Worm (Caenorhabditis elegans) whole organism, L3 larva: ENCODE results near the gene pes-5.
A peak's percentile ranks its signal among the peaks of the same experiment; 100 is the strongest.

Experiments used
- R02D3.7 ChIP-seq: fragments of 150-350 bp; optimal IDR thresholded peaks from 2 replicates; lab custom pipeline; 2014; ENCODE audit warnings: missing biosample characterization, missing genetic modification characterization
- ZK546.5 ChIP-seq: sonication (generic microtip); optimal IDR thresholded peaks from 2 replicates; lab custom pipeline; 2017; ENCODE audit warnings: missing biosample characterization, missing genetic modification characterization
- aly-2 ChIP-seq: fragments of 150-350 bp; optimal IDR thresholded peaks from 2 replicates; lab custom pipeline; 2014; ENCODE audit warnings: missing biosample characterization, missing genetic modification characterization
- ama-1 ChIP-seq: fragments of 150-350 bp; optimal IDR thresholded peaks from 2 replicates; lab custom pipeline; 2018
- ceh-28 ChIP-seq: fragments of 150-350 bp; optimal IDR thresholded peaks from 2 replicates; lab custom pipeline; 2014; ENCODE audit warnings: missing biosample characterization, missing genetic modification reagents, missing genetic modification characterization
- ceh-9 ChIP-seq: sonication (generic microtip); optimal IDR thresholded peaks from 2 replicates; lab custom pipeline; 2018; ENCODE audit warnings: missing biosample characterization, missing genetic modification characterization
- egl-27 ChIP-seq: sonication (generic microtip); optimal IDR thresholded peaks from 4 replicates; lab custom pipeline; 2017; ENCODE audit warnings: missing biosample characterization, missing genetic modification reagents, missing genetic modification characterization
- elt-1 ChIP-seq: fragments of 150-350 bp; optimal IDR thresholded peaks from 2 replicates; lab custom pipeline; 2014; ENCODE audit warnings: missing biosample characterization, missing genetic modification characterization
- elt-2 ChIP-seq: sonication (generic microtip); optimal IDR thresholded peaks from 2 replicates; lab custom pipeline; 2016; ENCODE audit warnings: missing genetic modification reagents, mild to moderate bottlenecking, missing genetic modification characterization, missing compliant biosample characterization
- elt-3 ChIP-seq, 3 experiments: fragments of 150-350 bp in 1 of 3; sonication (generic microtip) in 2 of 3; optimal IDR thresholded peaks; 2 replicates in 2 of 3; 4 replicates in 1 of 3; lab custom pipeline; 2014 to 2017; ENCODE audit warnings: missing biosample characterization in 3 of 3, missing genetic modification characterization in 3 of 3
- eor-1 ChIP-seq, 2 experiments: fragments of 150-350 bp; optimal IDR thresholded peaks; 2 replicates each; lab custom pipeline; 2014 to 2018; ENCODE audit warnings: missing biosample characterization in 2 of 2, missing genetic modification characterization in 2 of 2
- fkh-2 ChIP-seq: fragments of 150-350 bp; optimal IDR thresholded peaks from 2 replicates; lab custom pipeline; 2014; ENCODE audit warnings: missing biosample characterization, missing genetic modification reagents, missing genetic modification characterization
- fos-1 ChIP-seq: fragments of 150-350 bp; optimal IDR thresholded peaks from 2 replicates; lab custom pipeline; 2014; ENCODE audit warnings: missing biosample characterization, missing genetic modification characterization
- lin-15B ChIP-seq: fragments of 150-350 bp; optimal IDR thresholded peaks from 2 replicates; lab custom pipeline; 2014; ENCODE audit warnings: missing biosample characterization, missing genetic modification characterization
- lin-39 ChIP-seq: fragments of 150-350 bp; optimal IDR thresholded peaks from 2 replicates; lab custom pipeline; 2018; ENCODE audit warnings: missing biosample characterization, missing genetic modification reagents, missing genetic modification characterization
- lsy-12 ChIP-seq: sonication (generic microtip); optimal IDR thresholded peaks from 2 replicates; lab custom pipeline; 2016; ENCODE audit warnings: mild to moderate bottlenecking, missing genetic modification characterization, missing compliant biosample characterization
- mdl-1 ChIP-seq: fragments of 150-350 bp; optimal IDR thresholded peaks from 2 replicates; lab custom pipeline; 2014; ENCODE audit warnings: missing biosample characterization, missing genetic modification characterization
- mml-1 ChIP-seq: fragments of 150-350 bp; sonication (generic microtip); optimal IDR thresholded peaks from 3 replicates; lab custom pipeline; 2014; ENCODE audit warnings: missing biosample characterization, missing genetic modification characterization
- nfya-1 ChIP-seq: sonication (generic microtip); optimal IDR thresholded peaks from 2 replicates; lab custom pipeline; 2017; ENCODE audit warnings: missing genetic modification characterization, mild to moderate bottlenecking, missing compliant biosample characterization, antibody characterized with exemption, moderate library complexity; ENCODE audit not compliant: insufficient read depth
- nhr-11 ChIP-seq: fragments of 150-350 bp; optimal IDR thresholded peaks from 2 replicates; lab custom pipeline; 2014; ENCODE audit warnings: missing biosample characterization, missing genetic modification characterization
- nhr-23 ChIP-seq: fragments of 150-350 bp; optimal IDR thresholded peaks from 2 replicates; lab custom pipeline; 2014; ENCODE audit warnings: missing biosample characterization, missing genetic modification reagents, missing genetic modification characterization
- nhr-25 ChIP-seq: sonication (generic microtip); optimal IDR thresholded peaks from 2 replicates; lab custom pipeline; 2017; ENCODE audit warnings: missing biosample characterization, missing genetic modification characterization
- nhr-28 ChIP-seq: fragments of 150-350 bp; optimal IDR thresholded peaks from 2 replicates; lab custom pipeline; 2014; ENCODE audit warnings: missing biosample characterization, missing genetic modification characterization
- nhr-67 ChIP-seq: fragments of 150-350 bp; optimal IDR thresholded peaks from 2 replicates; lab custom pipeline; 2014; ENCODE audit warnings: missing biosample characterization, missing genetic modification characterization
- nhr-77 ChIP-seq: fragments of 150-350 bp; optimal IDR thresholded peaks from 2 replicates; lab custom pipeline; 2014; ENCODE audit warnings: missing biosample characterization, missing genetic modification characterization
- pha-4 ChIP-seq: fragments of 150-350 bp; optimal IDR thresholded peaks from 2 replicates; lab custom pipeline; 2014; ENCODE audit warnings: missing biosample characterization, missing genetic modification reagents, missing genetic modification characterization
- pqm-1 ChIP-seq: fragments of 150-350 bp; optimal IDR thresholded peaks from 2 replicates; lab custom pipeline; 2017; ENCODE audit warnings: missing biosample characterization, missing genetic modification characterization, inconsistent platforms
- sea-2 ChIP-seq: fragments of 150-350 bp; sonication (generic microtip); optimal IDR thresholded peaks from 4 replicates; lab custom pipeline; 2014; ENCODE audit warnings: missing biosample characterization, missing genetic modification reagents, missing genetic modification characterization
- skn-1 ChIP-seq: fragments of 150-350 bp; optimal IDR thresholded peaks from 2 replicates; lab custom pipeline; 2014; ENCODE audit warnings: missing biosample characterization, missing genetic modification characterization
- snpc-4 ChIP-seq: fragments of 150-350 bp; optimal IDR thresholded peaks from 2 replicates; lab custom pipeline; 2014; ENCODE audit warnings: missing biosample characterization, missing genetic modification characterization
- unc-39 ChIP-seq: sonication (generic microtip); optimal IDR thresholded peaks from 4 replicates; lab custom pipeline; 2017; ENCODE audit warnings: missing biosample characterization, missing genetic modification characterization
- zag-1 ChIP-seq: fragments of 150-350 bp; optimal IDR thresholded peaks from 2 replicates; lab custom pipeline; 2014; ENCODE audit warnings: missing biosample characterization, missing genetic modification characterization
- ztf-11 ChIP-seq: fragments of 150-350 bp; optimal IDR thresholded peaks from 2 replicates; lab custom pipeline; 2014; ENCODE audit warnings: missing biosample characterization, missing genetic modification characterization
- ztf-4 ChIP-seq: fragments of 150-350 bp; optimal IDR thresholded peaks from 2 replicates; lab custom pipeline; 2014; ENCODE audit warnings: missing biosample characterization, missing genetic modification characterization

Gene pes-5

DNA sequence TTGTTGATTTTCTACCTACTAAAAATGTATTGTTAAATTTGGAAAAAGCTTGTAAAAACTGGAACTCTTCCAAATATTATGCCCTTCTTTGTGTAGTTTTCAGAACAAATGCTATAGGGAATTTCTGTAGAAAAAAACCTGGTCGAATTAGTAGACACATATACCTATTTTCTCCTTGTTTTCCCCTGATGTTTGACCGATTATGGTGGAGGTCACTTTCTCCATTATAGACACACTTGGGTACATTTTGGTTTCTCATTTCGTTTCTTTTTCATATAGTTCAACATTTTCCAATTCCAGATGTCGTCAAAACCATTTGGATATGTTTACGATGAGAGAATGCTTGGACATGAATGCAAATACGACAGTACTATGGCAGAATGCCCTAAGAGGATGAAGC is 31.1 kb downstream of the pes-5 start, which contains the start of gene hda-5:
Gene hda-5, plus strand, starts transcription at position 301 of the 400 bp plus-strand sequence.
- TF ChIP-seq lin-15B (tag; lab: Kevin White, UChicago) (no peak), nhr-23 (tag; lab: Kevin White, UChicago) (no peak), elt-1 (no peak), lsy-12 (no peak), ama-1 (lab: Kevin White, UChicago) (no peak), elt-2 (no peak), nhr-67 (tag; lab: Kevin White, UChicago) (no peak)

ce11 chrII:11797194-11797593 is 32.6 kb downstream of the pes-5 start:
- peak; percentile 92 for TF ChIP-seq elt-2
- no peak for TF ChIP-seq R02D3.7 (tag; lab: Kevin White, UChicago)
- peak; percentile 58 for TF ChIP-seq pqm-1 (tag; lab: Kevin White, UChicago)
- no peak for TF ChIP-seq lin-39 (tag; lab: Kevin White, UChicago)
- TF ChIP-seq pha-4 (tag; lab: Kevin White, UChicago) = peak; percentile 90

- TF ChIP-seq lin-39 (tag; lab: Kevin White, UChicago) (peak; percentile 44), egl-27 (tag; lab: Kevin White, UChicago) (no peak), elt-3 (tag; optimal IDR thresholded peaks at IDR 0.05; lab: Kevin White, UChicago) (no peak)
Observed at ce11 chrII:11794392-11794791, 35.4 kb downstream of the pes-5 start.

- TF ChIP-seq ceh-9 (tag; lab: Kevin White, UChicago) (no peak), nhr-28 (tag; lab: Kevin White, UChicago) (no peak), sea-2 (no peak), ztf-4 (tag; lab: Kevin White, UChicago) (no peak), zag-1 (no peak), fos-1 (no peak), mml-1 (no peak), fkh-2 (tag; lab: Kevin White, UChicago) (no peak), eor-1 (tag; optimal IDR thresholded peaks at IDR 0.05; lab: Kevin White, UChicago) (no peak), nfya-1 (tag; lab: Kevin White, UChicago) (no peak), R02D3.7 (tag; lab: Kevin White, UChicago) (no peak), pha-4 (tag; lab: Kevin White, UChicago) (no peak), ceh-28 (tag; lab: Kevin White, UChicago) (no peak), aly-2 (no peak), nhr-25 (tag; lab: Kevin White, UChicago) (no peak), nhr-77 (no peak), nhr-23 (tag; lab: Kevin White, UChicago) (no peak), elt-3 (tag; optimal IDR thresholded peaks at IDR 0.05; lab: Kevin White, UChicago) (no peak), snpc-4 (tag; lab: Kevin White, UChicago) (no peak)
Observed at ce11 chrII:11790458-11790857, 39.4 kb downstream of the pes-5 start, which contains the start of gene F43G6.4. TSS of gene F43G6.4 (plus strand) at chrII:11790758.

DNA sequence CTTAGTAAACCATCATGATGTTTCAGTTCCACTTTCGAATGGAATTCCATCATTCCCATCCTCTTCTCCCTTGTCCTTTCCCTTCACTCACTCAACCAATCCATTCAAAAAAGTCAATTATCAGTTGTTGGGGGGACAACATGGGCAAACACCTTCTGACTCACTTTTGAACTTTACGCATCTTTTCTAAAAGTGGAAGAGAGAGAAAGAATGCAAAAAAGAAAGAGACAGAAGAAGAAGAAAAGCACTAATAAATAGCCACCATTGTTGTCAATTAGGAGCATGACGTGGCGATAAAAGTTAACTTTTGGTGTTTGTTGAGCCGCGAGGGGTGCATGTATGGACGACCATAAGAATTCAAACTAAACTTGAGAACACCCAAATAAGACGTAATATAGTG is 41.8 kb downstream of the pes-5 start:
- TF ChIP-seq nhr-77 (no peak), snpc-4 (tag; lab: Kevin White, UChicago) (no peak), nhr-11 (tag; lab: Kevin White, UChicago) (no peak), skn-1 (no peak), pha-4 (tag; lab: Kevin White, UChicago) (peak; percentile 41), unc-39 (tag; lab: Kevin White, UChicago) (no peak)

ce11 chrII:11782493-11782892 is 47.3 kb downstream of the pes-5 start, which contains the start of gene F43G6.16:
TSS of gene F43G6.16 (minus strand) at chrII:11782633.
- TF ChIP-seq ZK546.5 (tag; lab: Kevin White, UChicago) = no peak
- TF ChIP-seq ama-1 (lab: Kevin White, UChicago) = no peak
- TF ChIP-seq ztf-11 (tag; lab: Kevin White, UChicago) = no peak
- TF ChIP-seq eor-1 (tag; optimal IDR thresholded peaks at IDR 0.05; lab: Kevin White, UChicago) = no peak
- no peak for TF ChIP-seq mdl-1 (tag; lab: Kevin White, UChicago)
- TF ChIP-seq fos-1 = no peak
- TF ChIP-seq pha-4 (tag; lab: Kevin White, UChicago) = peak; percentile 55
- TF ChIP-seq fkh-2 (tag; lab: Kevin White, UChicago) = no peak
- TF ChIP-seq nfya-1 (tag; lab: Kevin White, UChicago) = peak; percentile 21
- no peak for TF ChIP-seq nhr-67 (tag; lab: Kevin White, UChicago)
